Worm (Caenorhabditis elegans) whole organism, mixed stage, embryonic: ENCODE data around the gene nhr-282.
A peak's percentile ranks its signal among the peaks of the same experiment; 100 is the strongest.
"Not testable (repeated sequence)": the region's sequence is repeated elsewhere in the genome, so short reads cannot be mapped to it uniquely, and the experiment has no call there.

Experiments used
- M03D4.4 ChIP-seq: sonication (generic microtip); optimal IDR thresholded peaks from 2 replicates; lab custom pipeline; 2017; ENCODE audit warnings: mild to moderate bottlenecking, missing genetic modification characterization, missing compliant biosample characterization
- bed-3 ChIP-seq: fragments of 200-800 bp; sonication (Bioruptor generic); optimal IDR thresholded peaks from 3 replicates; lab custom pipeline; 2018; ENCODE audit warnings: mild to moderate bottlenecking, missing genetic modification characterization, moderate library complexity, missing compliant biosample characterization
- blmp-1 ChIP-seq: fragments of 150-350 bp; optimal IDR thresholded peaks from 2 replicates; lab custom pipeline; 2014; ENCODE audit warnings: missing biosample characterization, missing genetic modification characterization
- ceh-39 ChIP-seq: fragments of 150-350 bp; optimal IDR thresholded peaks from 2 replicates; lab custom pipeline; 2014; ENCODE audit warnings: missing biosample characterization, missing genetic modification characterization
- ceh-43 ChIP-seq: fragments of 200-800 bp; sonication (Bioruptor generic); optimal IDR thresholded peaks from 2 replicates; lab custom pipeline; 2018; ENCODE audit warnings: mild to moderate bottlenecking, missing genetic modification characterization, moderate library complexity, missing compliant biosample characterization
- ceh-83 ChIP-seq: fragments of 200-800 bp; sonication (Bioruptor generic); optimal IDR thresholded peaks from 2 replicates; lab custom pipeline; 2018; ENCODE audit warnings: mild to moderate bottlenecking, missing genetic modification characterization, missing compliant biosample characterization
- ces-1 ChIP-seq: fragments of 150-350 bp; optimal IDR thresholded peaks from 2 replicates; lab custom pipeline; 2014; ENCODE audit warnings: missing biosample characterization, missing genetic modification reagents, missing genetic modification characterization
- cnd-1 ChIP-seq: fragments of 200-800 bp; sonication (Bioruptor generic); optimal IDR thresholded peaks from 2 replicates; lab custom pipeline; 2018; ENCODE audit warnings: mild to moderate bottlenecking, missing genetic modification characterization, missing compliant biosample characterization
- drap-1 ChIP-seq: fragments of 200-800 bp; sonication (Bioruptor generic); optimal IDR thresholded peaks from 3 replicates; lab custom pipeline; 2018; ENCODE audit warnings: mild to moderate bottlenecking, missing genetic modification characterization, missing compliant biosample characterization
- elt-1 ChIP-seq: sonication (generic microtip); optimal IDR thresholded peaks from 2 replicates; lab custom pipeline; 2017; ENCODE audit warnings: missing genetic modification characterization, mild to moderate bottlenecking, missing compliant biosample characterization, antibody characterized with exemption, moderate library complexity, borderline replicate concordance; ENCODE audit not compliant: insufficient read depth
- elt-3 ChIP-seq: fragments of 150-350 bp; optimal IDR thresholded peaks from 2 replicates; lab custom pipeline; 2014; ENCODE audit warnings: missing biosample characterization, missing genetic modification characterization
- flh-1 ChIP-seq: fragments of 200-800 bp; sonication (Bioruptor generic); optimal IDR thresholded peaks from 2 replicates; lab custom pipeline; 2018; ENCODE audit warnings: mild to moderate bottlenecking, missing genetic modification characterization, moderate library complexity, missing compliant biosample characterization
- ham-2 ChIP-seq: fragments of 200-800 bp; sonication (Bioruptor generic); optimal IDR thresholded peaks from 2 replicates; lab custom pipeline; 2018; ENCODE audit warnings: mild to moderate bottlenecking, missing genetic modification characterization, missing compliant biosample characterization
- hlh-1 ChIP-seq: fragments of 150-350 bp; optimal IDR thresholded peaks from 2 replicates; lab custom pipeline; 2014; ENCODE audit warnings: missing biosample characterization, missing genetic modification reagents, missing genetic modification characterization
- lin-13 ChIP-seq: fragments of 150-350 bp; optimal IDR thresholded peaks from 2 replicates; lab custom pipeline; 2014; ENCODE audit warnings: missing biosample characterization, missing genetic modification characterization
- lin-32 ChIP-seq: fragments of 200-800 bp; sonication (Bioruptor generic); optimal IDR thresholded peaks from 2 replicates; lab custom pipeline; 2018; ENCODE audit warnings: mild to moderate bottlenecking, missing genetic modification characterization, missing compliant biosample characterization
- lsy-2 ChIP-seq: fragments of 150-350 bp; optimal IDR thresholded peaks from 2 replicates; lab custom pipeline; 2014; ENCODE audit warnings: missing biosample characterization, missing genetic modification characterization
- mab-5 ChIP-seq: fragments of 150-350 bp; optimal IDR thresholded peaks from 2 replicates; lab custom pipeline; 2014; ENCODE audit warnings: missing biosample characterization, missing genetic modification characterization
- mep-1 ChIP-seq: fragments of 150-350 bp; optimal IDR thresholded peaks from 2 replicates; lab custom pipeline; 2017; ENCODE audit warnings: missing biosample characterization, missing genetic modification reagents, missing genetic modification characterization, inconsistent platforms
- mls-2 ChIP-seq: sonication (generic microtip); optimal IDR thresholded peaks from 2 replicates; lab custom pipeline; 2016; ENCODE audit warnings: mild to moderate bottlenecking, missing genetic modification characterization, moderate library complexity, missing compliant biosample characterization
- nhr-12 ChIP-seq: fragments of 150-350 bp; optimal IDR thresholded peaks from 2 replicates; lab custom pipeline; 2014; ENCODE audit warnings: missing biosample characterization, missing genetic modification characterization
- nhr-2 ChIP-seq: fragments of 150-350 bp; optimal IDR thresholded peaks from 2 replicates; lab custom pipeline; 2014; ENCODE audit warnings: missing biosample characterization, missing genetic modification characterization
- nhr-237 ChIP-seq: fragments of 150-350 bp; optimal IDR thresholded peaks from 2 replicates; lab custom pipeline; 2014; ENCODE audit warnings: missing biosample characterization, missing genetic modification characterization
- nhr-28 ChIP-seq: fragments of 150-350 bp; optimal IDR thresholded peaks from 2 replicates; lab custom pipeline; 2014; ENCODE audit warnings: missing biosample characterization, missing genetic modification characterization
- nhr-76 ChIP-seq: sonication (generic microtip); optimal IDR thresholded peaks from 2 replicates; lab custom pipeline; 2017; ENCODE audit warnings: missing biosample characterization, missing genetic modification characterization
- pha-4 ChIP-seq: fragments of 150-350 bp; optimal IDR thresholded peaks from 2 replicates; lab custom pipeline; 2018; ENCODE audit warnings: missing biosample characterization, missing genetic modification reagents, missing genetic modification characterization
- sem-2 ChIP-seq: fragments of 200-800 bp; sonication (Bioruptor generic); optimal IDR thresholded peaks from 2 replicates; lab custom pipeline; 2018; ENCODE audit warnings: mild to moderate bottlenecking, missing genetic modification characterization, missing compliant biosample characterization
- snpc-4 ChIP-seq: fragments of 150-350 bp; optimal IDR thresholded peaks from 2 replicates; lab custom pipeline; 2014; ENCODE audit warnings: missing biosample characterization, missing genetic modification characterization
- sptf-1 ChIP-seq: sonication (generic microtip); optimal IDR thresholded peaks from 2 replicates; lab custom pipeline; 2017; ENCODE audit warnings: mild to moderate bottlenecking, missing genetic modification characterization, moderate library complexity, missing compliant biosample characterization
- tbx-8 ChIP-seq: fragments of 200-800 bp; sonication (Bioruptor generic); optimal IDR thresholded peaks from 2 replicates; lab custom pipeline; 2018; ENCODE audit warnings: mild to moderate bottlenecking, missing genetic modification characterization, moderate library complexity, missing compliant biosample characterization
- unc-120 ChIP-seq: sonication (generic microtip); optimal IDR thresholded peaks from 2 replicates; lab custom pipeline; 2017; ENCODE audit warnings: missing genetic modification characterization, missing compliant biosample characterization; ENCODE audit not compliant: poor library complexity, severe bottlenecking
- unc-39 ChIP-seq: fragments of 150-350 bp; optimal IDR thresholded peaks from 2 replicates; lab custom pipeline; 2014; ENCODE audit warnings: missing biosample characterization, missing genetic modification characterization
- unc-62 ChIP-seq: fragments of 150-350 bp; optimal IDR thresholded peaks from 2 replicates; lab custom pipeline; 2014; ENCODE audit warnings: missing biosample characterization, missing genetic modification reagents, missing genetic modification characterization
- zip-8 ChIP-seq: fragments of 150-350 bp; optimal IDR thresholded peaks from 2 replicates; lab custom pipeline; 2014; ENCODE audit warnings: missing biosample characterization, missing genetic modification characterization
- ztf-11 ChIP-seq: fragments of 150-350 bp; optimal IDR thresholded peaks from 2 replicates; lab custom pipeline; 2014; ENCODE audit warnings: missing biosample characterization, missing genetic modification characterization

nhr-282 gene

ce11 chrV:15811982-15812381 is at the start of gene nhr-282:
Gene nhr-282, plus strand, starts transcription at chrV:15812282.
- TF ChIP-seq lin-13 (tag; lab: Kevin White, UChicago); elt-3 (tag; lab: Kevin White, UChicago); sptf-1: not testable (repeated sequence)
- TF ChIP-seq, all 35 proteins: peak for 0; not testable (repeated sequence) for 35

- TF ChIP-seq ztf-11 (tag; lab: Kevin White, UChicago) (no peak), sptf-1 (peak; percentile 74), cnd-1 (tag; lab: Kevin White, UChicago) (no peak), unc-39 (tag; lab: Kevin White, UChicago) (no peak), elt-3 (tag; lab: Kevin White, UChicago) (no peak), sem-2 (GFP tag; lab: Kevin White, UChicago) (no peak), ceh-83 (no peak), lsy-2 (tag; lab: Kevin White, UChicago) (peak; percentile 77), pha-4 (tag; lab: Kevin White, UChicago) (peak; percentile 48), M03D4.4 (tag; lab: Kevin White, UChicago) (peak; percentile 46), flh-1 (GFP tag; lab: Kevin White, UChicago) (no peak), blmp-1 (tag; lab: Kevin White, UChicago) (no peak), nhr-237 (peak; percentile 82), nhr-76 (no peak), unc-62 (GFP tag; lab: Kevin White, UChicago) (no peak), elt-1 (peak; percentile 11), ceh-43 (GFP tag; lab: Kevin White, UChicago) (no peak), ham-2 (GFP tag; lab: Kevin White, UChicago) (no peak), nhr-2 (tag; lab: Kevin White, UChicago) (no peak), snpc-4 (no peak), mep-1 (tag; lab: Kevin White, UChicago) (peak; percentile 91), lin-32 (GFP tag; lab: Kevin White, UChicago) (no peak), nhr-12 (tag; lab: Kevin White, UChicago) (no peak), zip-8 (tag; lab: Kevin White, UChicago) (no peak), mab-5 (peak; percentile 62), unc-120 (no peak), ces-1 (GFP tag; lab: Kevin White, UChicago) (peak; percentile 67), tbx-8 (GFP tag; lab: Kevin White, UChicago) (no peak), nhr-28 (tag; lab: Kevin White, UChicago) (no peak), ceh-39 (peak; percentile 43), mls-2 (no peak), drap-1 (peak; percentile 79), hlh-1 (tag; lab: Kevin White, UChicago) (peak; percentile 23), bed-3 (GFP tag; lab: Kevin White, UChicago) (no peak), lin-13 (tag; lab: Kevin White, UChicago) (peak; percentile 85)
These were observed 45.9 kb upstream of the nhr-282 start, which contains the start of the genes haf-3 and F57A10.2 for ce11 chrV:15766122-15766594. Gene haf-3, minus strand, starts transcription at chrV:15766172. Gene F57A10.2, plus strand, starts transcription at chrV:15766575.

- TF ChIP-seq ztf-11 (tag; lab: Kevin White, UChicago) (no peak), M03D4.4 (tag; lab: Kevin White, UChicago) (no peak), lsy-2 (tag; lab: Kevin White, UChicago) (no peak), nhr-237 (no peak)
These were observed 43.0 kb upstream of the nhr-282 start, which contains the start of gene F57A10.4 for ce11 chrV:15769072-15769471. Gene F57A10.4, plus strand, starts transcription at chrV:15769438.

- TF ChIP-seq tbx-8 (GFP tag; lab: Kevin White, UChicago) (no peak), mls-2 (no peak), elt-1 (no peak), ces-1 (GFP tag; lab: Kevin White, UChicago) (no peak)
These were observed 38.9 kb upstream of the nhr-282 start, which contains the start of gene nhr-60 for ce11 chrV:15773141-15773540. Gene nhr-60, minus strand, starts transcription at chrV:15773241.
